Fruit fly (Drosophila melanogaster): ENCODE results near the gene Sf3b3.

DNA sequence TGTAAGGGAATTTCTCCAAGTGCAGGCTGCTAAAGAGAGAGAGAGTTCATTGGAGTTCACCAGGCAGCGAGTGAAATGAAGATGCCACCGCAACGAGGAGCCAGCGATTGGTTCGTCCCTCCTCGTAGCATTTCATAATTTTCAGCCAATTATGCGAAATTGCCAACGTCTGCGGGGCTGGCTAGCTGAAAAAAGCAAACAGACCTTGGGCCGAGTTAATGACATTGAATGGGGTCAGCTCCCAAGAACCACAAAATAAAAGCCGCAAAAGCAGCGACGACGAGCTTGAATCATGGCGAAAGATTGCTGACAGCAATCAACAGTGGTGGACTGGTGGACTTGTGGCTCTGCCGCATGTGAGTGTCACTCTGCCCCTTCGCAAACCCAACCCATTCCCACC lies 9.6 kb downstream of the Sf3b3 start:
- TF ChIP-seq vri (GFP tag; optimal IDR thresholded peaks at IDR 0.05) (no peak), CG6163 (GFP tag; IDR thresholded peaks at IDR 0.05) (0 out of 3 replicates have a peak, but pooled peaks have one; percentile 3), fkh (GFP tag; optimal IDR thresholded peaks at IDR 0.05) (no peak), Smox (GFP tag; optimal IDR thresholded peaks at IDR 0.05) (no peak), CG11762 (GFP tag; optimal IDR thresholded peaks at IDR 0.05; ENCODE audit: insufficient read depth) (no peak), CG6276 (GFP tag; optimal IDR thresholded peaks at IDR 0.05) (no peak), Lpt (GFP tag; optimal IDR thresholded peaks at IDR 0.05) (no peak), CG3032 (tag; optimal IDR thresholded peaks at IDR 0.05) (no peak), Gug (GFP tag; IDR thresholded peaks at IDR 0.05) (no peak), Blimp-1 (GFP tag; optimal IDR thresholded peaks at IDR 0.05) (no peak)
